Worm (Caenorhabditis elegans) whole organism, young adult: ENCODE measurements around the gene D2063.1.

Experiments
- B0336.3 ChIP-seq: fragments of 200-800 bp; sonication (Bioruptor generic); IDR thresholded peaks from 2 replicates; pipeline ENCODE4 v1.3.6; 2022; ENCODE audit warnings: missing genetic modification characterization, missing compliant biosample characterization
- D2030.7 ChIP-seq: fragments of 200-800 bp; sonication (Bioruptor generic); IDR thresholded peaks from 2 replicates; pipeline ENCODE4 v1.3.6; 2022; ENCODE audit warnings: missing genetic modification reagents, missing genetic modification characterization, missing compliant biosample characterization
- F10E7.11 ChIP-seq: sonication (generic microtip); optimal IDR thresholded peaks from 2 replicates; lab custom pipeline; 2017; ENCODE audit warnings: mild to moderate bottlenecking, missing genetic modification characterization, moderate library complexity, missing compliant biosample characterization
- F33H1.4 ChIP-seq: fragments of 200-800 bp; sonication (Bioruptor generic); IDR thresholded peaks from 2 replicates; pipeline ENCODE4 v1.3.6; 2022; ENCODE audit warnings: missing genetic modification reagents, missing genetic modification characterization, missing compliant biosample characterization
- F49E8.2 ChIP-seq: sonication (generic microtip); optimal IDR thresholded peaks from 3 replicates; lab custom pipeline; 2017; ENCODE audit warnings: missing genetic modification characterization, mild to moderate bottlenecking, missing compliant biosample characterization, antibody characterized with exemption, moderate library complexity; ENCODE audit not compliant: insufficient read depth
- F52B5.7 ChIP-seq: sonication (generic microtip); optimal IDR thresholded peaks from 2 replicates; lab custom pipeline; 2016; ENCODE audit warnings: mild to moderate bottlenecking, missing genetic modification characterization, missing compliant biosample characterization
- F55B11.4 ChIP-seq: sonication (generic microtip); optimal IDR thresholded peaks from 2 replicates; lab custom pipeline; 2016; ENCODE audit warnings: missing compliant biosample characterization, missing genetic modification characterization, borderline replicate concordance; ENCODE audit not compliant: insufficient read depth
- K12H6.12 ChIP-seq: fragments of 200-800 bp; sonication (Bioruptor generic); optimal IDR thresholded peaks from 2 replicates; lab custom pipeline; 2018; ENCODE audit warnings: mild to moderate bottlenecking, missing genetic modification characterization, missing compliant biosample characterization
- Y56A3A.18 ChIP-seq: fragments of 200-800 bp; sonication (Bioruptor generic); IDR thresholded peaks from 2 replicates; pipeline ENCODE4 v1.3.6; 2022; ENCODE audit warnings: missing genetic modification reagents, missing genetic modification characterization, missing compliant biosample characterization
- akir-1 ChIP-seq: fragments of 200-800 bp; sonication (Bioruptor generic); optimal IDR thresholded peaks from 2 replicates; lab custom pipeline; 2018; ENCODE audit warnings: mild to moderate bottlenecking, missing genetic modification characterization, moderate library complexity, missing compliant biosample characterization
- aptf-2 ChIP-seq: fragments of 200-800 bp; sonication (Bioruptor generic); conservative IDR thresholded peaks from 2 replicates; pipeline ENCODE4 v1.3.6; 2022; ENCODE audit warnings: missing genetic modification reagents, missing genetic modification characterization, missing compliant biosample characterization
- attf-5 ChIP-seq: fragments of 200-800 bp; sonication (Bioruptor generic); optimal IDR thresholded peaks from 2 replicates; lab custom pipeline; 2018; ENCODE audit warnings: mild to moderate bottlenecking, missing genetic modification characterization, missing compliant biosample characterization
- attf-6 ChIP-seq: fragments of 200-800 bp; sonication (Bioruptor generic); IDR thresholded peaks from 2 replicates; pipeline ENCODE4 v1.3.6; 2022; ENCODE audit warnings: missing genetic modification reagents, missing genetic modification characterization, missing compliant biosample characterization
- cebp-1 ChIP-seq, 2 experiments: fragments of 200-800 bp in 1 of 2; sonication (Bioruptor generic) in 1 of 2; sonication (generic microtip) in 1 of 2; IDR thresholded peaks in 1 of 2; optimal IDR thresholded peaks in 1 of 2; 2 replicates each; pipeline versions ENCODE4 v1.3.6 to Lab custom; 2017 to 2022; ENCODE audit warnings: missing compliant biosample characterization in 2 of 2, missing genetic modification characterization in 2 of 2, mild to moderate bottlenecking in 1 of 2, missing genetic modification reagents in 1 of 2, moderate library complexity in 1 of 2
- cebp-2 ChIP-seq: fragments of 200-800 bp; sonication (Bioruptor generic); IDR thresholded peaks from 2 replicates; pipeline ENCODE4 v1.3.6; 2022; ENCODE audit warnings: missing genetic modification characterization, missing compliant biosample characterization
- ceh-100 ChIP-seq: fragments of 200-800 bp; sonication (Bioruptor generic); IDR thresholded peaks from 2 replicates; pipeline ENCODE4 v1.3.6; 2022; ENCODE audit warnings: missing genetic modification reagents, missing genetic modification characterization, missing compliant biosample characterization
- ceh-58 ChIP-seq: fragments of 200-800 bp; sonication (Bioruptor generic); IDR thresholded peaks from 2 replicates; pipeline ENCODE4 v1.3.6; 2022; ENCODE audit warnings: missing genetic modification characterization, missing compliant biosample characterization
- ceh-79 ChIP-seq: sonication (generic microtip); optimal IDR thresholded peaks from 2 replicates; lab custom pipeline; 2017; ENCODE audit warnings: mild to moderate bottlenecking, missing genetic modification characterization, missing compliant biosample characterization
- chd-7 ChIP-seq: sonication (generic microtip); optimal IDR thresholded peaks from 2 replicates; lab custom pipeline; 2016; ENCODE audit warnings: mild to moderate bottlenecking, missing genetic modification characterization, moderate library complexity, missing compliant biosample characterization
- dox-1 ChIP-seq: fragments of 200-800 bp; sonication (Bioruptor generic); IDR thresholded peaks from 2 replicates; pipeline ENCODE4 v1.3.6; 2022; ENCODE audit warnings: missing genetic modification reagents, missing genetic modification characterization, missing compliant biosample characterization
- egrh-3 ChIP-seq: fragments of 200-800 bp; sonication (Bioruptor generic); IDR thresholded peaks from 2 replicates; pipeline ENCODE4 v1.3.6; 2022; ENCODE audit warnings: missing genetic modification reagents, missing genetic modification characterization, missing compliant biosample characterization
- gei-17 ChIP-seq: fragments of 200-800 bp; sonication (Bioruptor generic); optimal IDR thresholded peaks from 2 replicates; lab custom pipeline; 2018; ENCODE audit warnings: mild to moderate bottlenecking, missing genetic modification characterization, missing compliant biosample characterization
- hrde-1 ChIP-seq: sonication (generic microtip); optimal IDR thresholded peaks from 2 replicates; lab custom pipeline; 2016; ENCODE audit warnings: missing genetic modification characterization, mild to moderate bottlenecking, missing compliant biosample characterization, moderate library complexity, missing genotype, missing genetic modification reagents, borderline replicate concordance
- hsf-1 ChIP-seq: fragments of 200-800 bp; sonication (Bioruptor generic); IDR thresholded peaks from 2 replicates; pipeline ENCODE4 v1.3.6; 2022; ENCODE audit warnings: missing genetic modification reagents, missing genetic modification characterization, missing compliant biosample characterization
- let-607 ChIP-seq, 2 experiments: fragments of 200-800 bp in 1 of 2; sonication (Bioruptor generic) in 1 of 2; sonication (generic microtip) in 1 of 2; optimal IDR thresholded peaks; 2 replicates each; lab custom pipeline; 2016 to 2018; ENCODE audit warnings: mild to moderate bottlenecking in 2 of 2, missing compliant biosample characterization in 2 of 2, missing genetic modification characterization in 2 of 2, moderate library complexity in 2 of 2, missing genotype in 1 of 2
- lin-35 ChIP-seq, 3 experiments: fragments of 150-350 bp in 2 of 3; sonication (generic microtip) in 1 of 3; optimal IDR thresholded peaks; 2 replicates each; lab custom pipeline; 2014 to 2018; ENCODE audit warnings: missing biosample characterization in 3 of 3, missing genetic modification characterization in 3 of 3, missing genetic modification reagents in 3 of 3
- lin-40 ChIP-seq: sonication (generic microtip); optimal IDR thresholded peaks from 2 replicates; lab custom pipeline; 2016; ENCODE audit warnings: missing genetic modification characterization, mild to moderate bottlenecking, missing compliant biosample characterization, missing genotype, missing genetic modification reagents
- madf-3 ChIP-seq: fragments of 200-800 bp; sonication (Bioruptor generic); IDR thresholded peaks from 2 replicates; pipeline ENCODE4 v1.3.6; 2022; ENCODE audit warnings: missing genetic modification reagents, missing genetic modification characterization, missing compliant biosample characterization
- madf-8 ChIP-seq: fragments of 200-800 bp; sonication (Bioruptor generic); conservative IDR thresholded peaks from 2 replicates; pipeline ENCODE4 v1.3.6; 2022; ENCODE audit warnings: missing genetic modification reagents, missing genetic modification characterization, missing compliant biosample characterization
- nfya-2 ChIP-seq: fragments of 200-800 bp; sonication (Bioruptor generic); IDR thresholded peaks from 2 replicates; pipeline ENCODE4 v1.3.6; 2022; ENCODE audit warnings: missing genetic modification reagents, missing genetic modification characterization, missing compliant biosample characterization
- nhr-179 ChIP-seq: sonication (generic microtip); optimal IDR thresholded peaks from 2 replicates; lab custom pipeline; 2016; ENCODE audit warnings: mild to moderate bottlenecking, missing genetic modification characterization, missing compliant biosample characterization
- nhr-27 ChIP-seq: fragments of 200-800 bp; sonication (Bioruptor generic); optimal IDR thresholded peaks from 2 replicates; lab custom pipeline; 2018; ENCODE audit warnings: mild to moderate bottlenecking, missing genetic modification characterization, moderate library complexity, missing compliant biosample characterization
- rec-8 ChIP-seq, 2 experiments: sonication (generic microtip); optimal IDR thresholded peaks; 2 replicates each; lab custom pipeline; 2016; ENCODE audit warnings: mild to moderate bottlenecking in 2 of 2, missing genetic modification characterization in 2 of 2, missing genetic modification reagents in 2 of 2, missing genotype in 2 of 2, missing biosample characterization in 1 of 2, missing compliant biosample characterization in 1 of 2, moderate library complexity in 1 of 2
- sdz-38 ChIP-seq: sonication (generic microtip); optimal IDR thresholded peaks from 2 replicates; lab custom pipeline; 2016; ENCODE audit warnings: missing genotype, missing genetic modification characterization, missing compliant biosample characterization
- tbx-9 ChIP-seq: sonication (generic microtip); optimal IDR thresholded peaks from 2 replicates; lab custom pipeline; 2016; ENCODE audit warnings: borderline replicate concordance, missing genetic modification characterization, inconsistent platforms, missing compliant biosample characterization
- unc-62 ChIP-seq: fragments of 150-350 bp; optimal IDR thresholded peaks from 2 replicates; lab custom pipeline; 2014; ENCODE audit warnings: missing biosample characterization, missing genetic modification reagents, missing genetic modification characterization
- zfh-2 ChIP-seq: fragments of 200-800 bp; sonication (Bioruptor generic); conservative IDR thresholded peaks from 2 replicates; pipeline ENCODE4 v1.3.6; 2022; ENCODE audit warnings: missing genetic modification reagents, missing genetic modification characterization, missing compliant biosample characterization
- ztf-18 ChIP-seq: sonication (generic microtip); optimal IDR thresholded peaks from 2 replicates; lab custom pipeline; 2016; ENCODE audit warnings: missing genotype, mild to moderate bottlenecking, missing genetic modification characterization, missing compliant biosample characterization
- ztf-25 ChIP-seq: fragments of 200-800 bp; sonication (Bioruptor generic); IDR thresholded peaks from 2 replicates; pipeline ENCODE4 v1.3.6; 2022; ENCODE audit warnings: missing genetic modification reagents, missing genetic modification characterization, missing compliant biosample characterization
- ztf-6 ChIP-seq: fragments of 200-800 bp; sonication (Bioruptor generic); IDR thresholded peaks from 2 replicates; pipeline ENCODE4 v1.3.6; 2022; ENCODE audit warnings: missing genetic modification reagents, missing genetic modification characterization, missing compliant biosample characterization

Gene D2063.1

DNA sequence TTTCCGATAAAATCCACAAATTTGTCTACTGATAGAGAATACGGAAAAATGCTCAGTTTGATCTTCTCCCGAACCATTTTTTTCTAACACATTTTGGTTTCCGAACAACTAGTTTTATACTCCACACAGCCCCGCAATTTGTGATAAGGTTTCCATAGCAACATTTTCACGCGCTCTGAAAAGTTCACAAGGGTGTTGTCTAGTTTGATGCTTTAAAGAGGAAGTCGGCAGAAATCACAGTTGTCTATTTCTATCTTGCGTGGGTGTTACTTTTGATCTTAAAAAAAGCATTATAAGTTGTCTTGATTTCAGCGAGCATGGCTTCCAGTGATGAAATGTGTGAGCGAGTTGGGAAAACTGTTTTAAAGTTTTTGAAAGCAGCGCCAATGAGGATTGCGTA is 27.2 kb upstream of the D2063.1 start, which contains the start of gene ZC132.3:
TSS of gene ZC132.3 (minus strand) at position 101 of the 400 bp plus-strand sequence.
- TF ChIP-seq nhr-179 (tag; lab: Kevin White, UChicago), result no peak
- no peak for TF ChIP-seq K12H6.12 (tag; lab: Kevin White, UChicago)
- TF ChIP-seq F49E8.2, result no peak
- no peak for TF ChIP-seq zfh-2 (GFP tag; lab: Robert Waterston, UW)

DNA sequence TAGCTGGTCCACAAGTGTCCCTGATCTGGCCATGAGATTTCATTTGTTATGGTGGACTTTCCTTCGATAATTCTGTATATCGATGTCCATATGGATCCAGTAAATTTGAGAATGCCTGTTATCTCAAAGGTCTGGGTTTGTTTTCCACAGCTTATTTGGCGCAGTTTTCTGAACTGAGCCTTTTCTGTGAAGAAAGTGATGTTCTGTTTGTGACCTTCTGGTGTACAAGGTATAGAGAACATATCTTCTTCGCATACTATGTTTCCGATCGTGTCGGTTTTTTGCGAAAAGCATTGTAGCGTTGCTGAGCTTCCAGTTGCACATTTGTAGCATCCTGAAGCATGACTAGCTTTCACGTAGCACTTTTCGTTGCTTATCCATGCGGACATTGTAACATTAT is 24.1 kb upstream of the D2063.1 start:
- TF ChIP-seq hrde-1 (tag; lab: Kevin White, UChicago) (no peak), tbx-9 (tag; lab: Kevin White, UChicago) (no peak), cebp-2 (no peak), F52B5.7 (tag; lab: Kevin White, UChicago) (no peak), ceh-58 (GFP tag; lab: Robert Waterston, UW) (no peak), hsf-1 (GFP tag; lab: Robert Waterston, UW) (no peak), chd-7 (no peak), ztf-25 (GFP tag; lab: Robert Waterston, UW) (no peak), madf-8 (no peak), Y56A3A.18 (GFP tag; lab: Robert Waterston, UW) (no peak), unc-62 (GFP tag; lab: Kevin White, UChicago) (no peak), B0336.3 (GFP tag; lab: Robert Waterston, UW) (no peak), egrh-3 (GFP tag; lab: Robert Waterston, UW) (no peak), let-607 (tag; optimal IDR thresholded peaks at IDR 0.05; lab: Kevin White, UChicago) (no peak), cebp-1 (GFP tag; IDR thresholded peaks at IDR 0.05; lab: Robert Waterston, UW) (no peak), cebp-1 (tag; optimal IDR thresholded peaks at IDR 0.05; lab: Kevin White, UChicago) (no peak), sdz-38 (tag; lab: Kevin White, UChicago) (no peak), nhr-27 (tag; lab: Kevin White, UChicago) (no peak), ztf-6 (no peak)

DNA sequence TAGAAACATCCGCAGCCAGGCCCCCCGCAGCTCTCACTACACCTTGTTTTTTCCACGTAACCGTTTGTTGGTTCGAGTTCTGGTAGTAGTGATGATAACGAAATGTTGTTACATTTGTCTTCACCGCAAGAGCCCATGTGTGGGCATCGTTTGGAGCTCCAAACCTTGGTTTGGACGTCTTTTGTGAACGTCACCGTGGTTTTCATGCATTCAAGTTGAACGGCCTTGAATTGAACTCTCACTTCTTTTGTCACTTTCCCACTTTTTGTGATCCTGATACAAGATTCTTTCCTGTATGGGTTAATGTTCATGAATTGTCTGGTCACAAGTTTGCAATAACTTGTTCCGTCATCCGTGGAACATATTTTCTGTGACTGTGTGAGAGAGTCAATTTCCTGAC is 23.1 kb upstream of the D2063.1 start:
- TF ChIP-seq ceh-100 (GFP tag; lab: Robert Waterston, UW) (no peak), attf-5 (no peak), ceh-79 (no peak), lin-40 (no peak), nhr-27 (tag; lab: Kevin White, UChicago) (no peak), ztf-18 (no peak), F33H1.4 (GFP tag; lab: Robert Waterston, UW) (no peak), D2030.7 (GFP tag; lab: Robert Waterston, UW) (no peak)

DNA sequence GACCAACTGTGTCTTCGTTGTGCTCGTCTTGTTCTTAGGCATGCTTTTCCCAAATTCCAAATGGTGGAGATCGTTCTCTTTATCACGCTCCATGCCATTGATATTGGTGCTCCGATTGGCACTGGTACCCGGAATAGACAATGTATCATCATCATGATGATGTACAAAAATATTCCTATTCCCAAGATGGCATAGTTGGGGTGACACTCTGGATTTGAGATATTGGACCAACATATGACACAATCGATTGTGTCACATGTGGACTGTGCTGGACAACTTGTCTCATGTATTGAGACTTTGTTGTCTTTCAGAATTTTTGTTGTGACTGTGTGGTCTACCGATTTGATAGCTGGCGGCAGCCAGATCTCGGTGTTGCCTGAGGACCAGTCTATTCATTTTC is 22.7 kb upstream of the D2063.1 start:
- no peak for TF ChIP-seq unc-62 (GFP tag; lab: Kevin White, UChicago)
- no peak for TF ChIP-seq F55B11.4 (tag; lab: Kevin White, UChicago)
- TF ChIP-seq madf-3, result no peak
- no peak for TF ChIP-seq dox-1 (GFP tag; lab: Robert Waterston, UW)
- TF ChIP-seq aptf-2 (GFP tag; lab: Robert Waterston, UW), result no peak
- no peak for TF ChIP-seq cebp-1 (GFP tag; IDR thresholded peaks at IDR 0.05; lab: Robert Waterston, UW)
- no peak for TF ChIP-seq cebp-1 (tag; optimal IDR thresholded peaks at IDR 0.05; lab: Kevin White, UChicago)
- TF ChIP-seq rec-8 (tag; optimal IDR thresholded peaks at IDR 0.05; lab: Kevin White, UChicago), result no peak
- no peak for TF ChIP-seq lin-35 (GFP tag; optimal IDR thresholded peaks at IDR 0.05; lab: Kevin White, UChicago)
- no peak for TF ChIP-seq F10E7.11
- no peak for TF ChIP-seq akir-1
- TF ChIP-seq nfya-2 (GFP tag; lab: Robert Waterston, UW), result no peak
- no peak for TF ChIP-seq gei-17 (GFP tag; lab: Kevin White, UChicago)
- TF ChIP-seq attf-6 (GFP tag; lab: Robert Waterston, UW), result no peak
- TF ChIP-seq, all 124 proteins: peak for 0
